Worm (Caenorhabditis elegans) whole organism, L4 larva: ENCODE results near the gene sdz-8.

ENCODE experiments used
- aha-1 ChIP-seq: fragments of 150-350 bp; peaks from one replicate; lab custom pipeline; 2014; ENCODE audit warnings: missing biosample characterization, missing genetic modification characterization
- ama-1 ChIP-seq: fragments of 150-350 bp; optimal IDR thresholded peaks from 2 replicates; lab custom pipeline; 2014; ENCODE audit warnings: inconsistent platforms, mixed read lengths
- ctbp-1 ChIP-seq: fragments of 200-800 bp; sonication (Bioruptor generic); IDR thresholded peaks from 2 replicates; pipeline ENCODE4 v1.3.6; 2022; ENCODE audit warnings: missing genetic modification reagents, missing genetic modification characterization, missing compliant biosample characterization
- daf-8 ChIP-seq: fragments of 200-800 bp; sonication (Bioruptor generic); IDR thresholded peaks from 2 replicates; pipeline ENCODE4 v1.3.6; 2022; ENCODE audit warnings: missing genetic modification characterization, missing compliant biosample characterization
- fkh-10 ChIP-seq: fragments of 150-350 bp; optimal IDR thresholded peaks from 2 replicates; lab custom pipeline; 2014; ENCODE audit warnings: missing biosample characterization, missing genetic modification reagents, missing genetic modification characterization
- gei-8 ChIP-seq: fragments of 200-800 bp; sonication (Bioruptor generic); optimal IDR thresholded peaks from 2 replicates; lab custom pipeline; 2018; ENCODE audit warnings: mild to moderate bottlenecking, missing genetic modification characterization, missing compliant biosample characterization
- lin-13 ChIP-seq: fragments of 150-350 bp; optimal IDR thresholded peaks from 2 replicates; lab custom pipeline; 2014; ENCODE audit warnings: missing biosample characterization, missing genetic modification reagents, missing genetic modification characterization
- lin-39 ChIP-seq: fragments of 150-350 bp; optimal IDR thresholded peaks from 2 replicates; lab custom pipeline; 2014; ENCODE audit warnings: missing biosample characterization, missing genetic modification reagents, missing genetic modification characterization
- lir-3 ChIP-seq: sonication (generic microtip); optimal IDR thresholded peaks from 2 replicates; lab custom pipeline; 2016; ENCODE audit warnings: mild to moderate bottlenecking, missing genetic modification characterization, missing compliant biosample characterization
- mdl-1 ChIP-seq, 2 experiments: fragments of 150-350 bp in 1 of 2; sonication (generic microtip) in 1 of 2; optimal IDR thresholded peaks; 2 replicates each; lab custom pipeline; 2014 to 2017; ENCODE audit warnings: missing biosample characterization in 2 of 2, missing genetic modification characterization in 2 of 2
- mdt-29 ChIP-seq: fragments of 200-800 bp; sonication (Bioruptor generic); IDR thresholded peaks from 2 replicates; pipeline ENCODE4 v1.3.6; 2022; ENCODE audit warnings: missing genetic modification reagents, missing genetic modification characterization, missing compliant biosample characterization
- mxl-2 ChIP-seq: fragments of 200-800 bp; sonication (Bioruptor generic); conservative IDR thresholded peaks from 2 replicates; pipeline ENCODE4 v1.3.6; 2022; ENCODE audit warnings: missing genetic modification reagents, missing genetic modification characterization, missing compliant biosample characterization

- TF ChIP-seq lin-39 (tag; lab: Kevin White, UChicago) = no peak
- no peak for TF ChIP-seq ctbp-1 (GFP tag; lab: Robert Waterston, UW)
- no peak for TF ChIP-seq lir-3
- TF ChIP-seq mxl-2 (GFP tag; lab: Robert Waterston, UW) = no peak
- no peak for TF ChIP-seq lin-13
- no peak for TF ChIP-seq fkh-10 (GFP tag; lab: Kevin White, UChicago)
- no peak for TF ChIP-seq aha-1 (tag; lab: Kevin White, UChicago)
- no peak for TF ChIP-seq daf-8
- no peak for TF ChIP-seq mdl-1 (tag; optimal IDR thresholded peaks at IDR 0.05; lab: Kevin White, UChicago)
- no peak for TF ChIP-seq gei-8 (GFP tag; lab: Kevin White, UChicago)
- no peak for TF ChIP-seq ama-1 (lab: Kevin White, UChicago)
- TF ChIP-seq mdt-29 (GFP tag; lab: Robert Waterston, UW) = no peak
These were observed 20.7 kb upstream of the sdz-8 start for ce11 chrV:11536667-11537066.
